Fruit fly (Drosophila melanogaster) whole organism, adult: ENCODE measurements around the gene uncNacbeta.

Source experiments
- CG1620 ChIP-seq: fragments of 200-800 bp; sonication (Bioruptor generic); optimal IDR thresholded peaks from 2 replicates; lab custom pipeline; 2016; ENCODE audit warnings: missing biosample characterization, missing genetic modification characterization
- CG5204 ChIP-seq: fragments of 200-800 bp; sonication (Bioruptor generic); optimal IDR thresholded peaks from 2 replicates; lab custom pipeline; 2016; ENCODE audit warnings: missing biosample characterization, missing genetic modification characterization
- Crg-1 ChIP-seq: fragments of 200-800 bp; sonication (Bioruptor generic); optimal IDR thresholded peaks from 2 replicates; lab custom pipeline; 2016; ENCODE audit warnings: missing biosample characterization, missing genetic modification characterization
- cic ChIP-seq: fragments of 200-800 bp; sonication (Bioruptor generic); optimal IDR thresholded peaks from 2 replicates; lab custom pipeline; 2017; ENCODE audit warnings: missing biosample characterization, mild to moderate bottlenecking, missing genetic modification characterization, moderate library complexity
- cnc ChIP-seq, 2 experiments: fragments of >200 bp; optimal IDR thresholded peaks; 2 replicates each; lab custom pipeline; 2017
- pad ChIP-seq: fragments of 200-800 bp; sonication (Bioruptor generic); optimal IDR thresholded peaks from 3 replicates; lab custom pipeline; 2017; ENCODE audit warnings: missing biosample characterization, missing genetic modification characterization, mild to moderate bottlenecking, moderate library complexity, missing genetic modification reagents
- toe ChIP-seq: fragments of 200-800 bp; sonication (Bioruptor generic); optimal IDR thresholded peaks from 2 replicates; lab custom pipeline; 2016; ENCODE audit warnings: missing biosample characterization, missing genetic modification characterization

dm6 chr2L:547978-548377 lies 15.6 kb downstream of the uncNacbeta start:
- TF ChIP-seq CG5204 (GFP tag; lab: Kevin White, UChicago) (no peak), cnc (optimal IDR thresholded peaks at IDR 0.05; lab: Kevin White, UChicago) (no peak), CG1620 (GFP tag; lab: Kevin White, UChicago) (no peak), pad (GFP tag; lab: Kevin White, UChicago) (no peak), Crg-1 (no peak), cic (GFP tag; lab: Kevin White, UChicago) (no peak), toe (GFP tag; lab: Kevin White, UChicago) (no peak)
